Fruit fly (Drosophila melanogaster) whole organism, embryonic: ENCODE results near the gene Dpp10.
A peak's percentile ranks its signal among the peaks of the same experiment; 100 is the strongest.

Experiments
- CG15514 ChIP-seq: fragments of 200-800 bp; sonication (Bioruptor generic); optimal IDR thresholded peaks from 3 replicates; lab custom pipeline; 2017; ENCODE audit warnings: missing biosample characterization, missing genetic modification characterization, mild to moderate bottlenecking, moderate library complexity, missing genetic modification reagents
- Dbx ChIP-seq: fragments of 200-800 bp; sonication (Bioruptor generic); IDR thresholded peaks from 3 replicates; pipeline ENCODE4 v1.3.6; 2022; ENCODE audit warnings: missing biosample characterization, missing genetic modification characterization
- Dip2 ChIP-seq: fragments of 200-800 bp; sonication (Bioruptor generic); IDR thresholded peaks from 2 replicates; pipeline ENCODE4 v1.3.6; 2022; ENCODE audit warnings: missing biosample characterization, missing genetic modification characterization
- Fer1 ChIP-seq: fragments of 200-800 bp; sonication (Bioruptor generic); optimal IDR thresholded peaks from 2 replicates; lab custom pipeline; 2017; ENCODE audit warnings: missing biosample characterization, mild to moderate bottlenecking, missing genetic modification characterization
- Hsf ChIP-seq: fragments of 200-800 bp; sonication (Bioruptor generic); optimal IDR thresholded peaks from 3 replicates; lab custom pipeline; 2016; ENCODE audit warnings: missing biosample characterization, missing genetic modification characterization
- Mad ChIP-seq: fragments of 200-800 bp; sonication (Bioruptor generic); optimal IDR thresholded peaks from 2 replicates; lab custom pipeline; 2016; ENCODE audit warnings: missing biosample characterization, missing genetic modification characterization
- Pdp1 ChIP-seq, 2 experiments: fragments of 200-800 bp; sonication (Bioruptor generic); optimal IDR thresholded peaks; 3 replicates each; lab custom pipeline; 2016; ENCODE audit warnings: missing biosample characterization in 2 of 2, missing genetic modification characterization in 2 of 2, mild to moderate bottlenecking in 1 of 2, moderate library complexity in 1 of 2

The Dpp10 gene

DNA sequence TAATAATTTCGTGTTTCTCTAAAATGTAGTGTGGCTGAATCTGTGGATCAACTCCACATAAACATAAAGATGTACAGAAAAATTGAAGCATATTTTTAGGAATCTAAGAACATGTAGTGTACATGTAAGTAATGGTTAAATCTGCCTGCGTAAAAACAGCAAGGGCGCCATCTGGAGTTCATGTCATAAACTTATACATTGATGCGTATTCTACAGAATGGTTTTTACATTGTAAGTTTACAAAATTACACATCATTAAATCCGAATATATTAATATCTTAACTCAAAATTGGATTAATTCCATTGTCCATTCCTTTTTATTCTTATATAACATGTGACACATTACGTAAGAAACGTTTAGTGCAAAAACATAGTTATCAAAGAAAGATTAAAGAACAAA lies 73.9 kb downstream of the Dpp10 start (continued):
- TF ChIP-seq Dip2 (GFP tag; lab: Robert Waterston, UW) (peak; percentile 95), Mad (GFP tag; lab: Kevin White, UChicago) (peak; percentile 7), Fer1 (peak; percentile 4), Hsf (GFP tag; lab: Kevin White, UChicago) (peak; percentile 17), Dbx (GFP tag; lab: Robert Waterston, UW) (peak; percentile 36; the same call in 1 of the 3 replicates), Pdp1 (GFP tag; optimal IDR thresholded peaks at IDR 0.05; lab: Kevin White, UChicago) (peak in 1 of 2 experiments; percentile 76), CG15514 (GFP tag; lab: Kevin White, UChicago) (peak; percentile 11)
